Worm (Caenorhabditis elegans) whole organism, L3 larva: ENCODE results near the gene sax-3.

Experiments used
- ZK546.5 ChIP-seq: sonication (generic microtip); optimal IDR thresholded peaks from 2 replicates; lab custom pipeline; 2017; ENCODE audit warnings: missing biosample characterization, missing genetic modification characterization
- ceh-16 ChIP-seq: sonication (generic microtip); optimal IDR thresholded peaks from 2 replicates; lab custom pipeline; 2017; ENCODE audit warnings: missing biosample characterization, missing genetic modification characterization
- ceh-28 ChIP-seq: fragments of 150-350 bp; optimal IDR thresholded peaks from 2 replicates; lab custom pipeline; 2014; ENCODE audit warnings: missing biosample characterization, missing genetic modification reagents, missing genetic modification characterization
- daf-12 ChIP-seq: fragments of 150-350 bp; optimal IDR thresholded peaks from 2 replicates; lab custom pipeline; 2014; ENCODE audit warnings: missing biosample characterization, missing genetic modification reagents, missing genetic modification characterization
- elt-1 ChIP-seq: fragments of 150-350 bp; optimal IDR thresholded peaks from 2 replicates; lab custom pipeline; 2014; ENCODE audit warnings: missing biosample characterization, missing genetic modification characterization
- elt-3 ChIP-seq, 3 experiments: fragments of 150-350 bp in 1 of 3; sonication (generic microtip) in 2 of 3; optimal IDR thresholded peaks; 2 replicates in 2 of 3; 4 replicates in 1 of 3; lab custom pipeline; 2014 to 2017; ENCODE audit warnings: missing biosample characterization in 3 of 3, missing genetic modification characterization in 3 of 3
- lsy-12 ChIP-seq: sonication (generic microtip); optimal IDR thresholded peaks from 2 replicates; lab custom pipeline; 2016; ENCODE audit warnings: mild to moderate bottlenecking, missing genetic modification characterization, missing compliant biosample characterization
- nfya-1 ChIP-seq: sonication (generic microtip); optimal IDR thresholded peaks from 2 replicates; lab custom pipeline; 2017; ENCODE audit warnings: missing genetic modification characterization, mild to moderate bottlenecking, missing compliant biosample characterization, antibody characterized with exemption, moderate library complexity; ENCODE audit not compliant: insufficient read depth
- nhr-237 ChIP-seq: fragments of 150-350 bp; optimal IDR thresholded peaks from 2 replicates; lab custom pipeline; 2014; ENCODE audit warnings: missing biosample characterization, missing genetic modification characterization
- nhr-28 ChIP-seq: fragments of 150-350 bp; optimal IDR thresholded peaks from 2 replicates; lab custom pipeline; 2014; ENCODE audit warnings: missing biosample characterization, missing genetic modification characterization
- nhr-67 ChIP-seq: fragments of 150-350 bp; optimal IDR thresholded peaks from 2 replicates; lab custom pipeline; 2014; ENCODE audit warnings: missing biosample characterization, missing genetic modification characterization
- nhr-76 ChIP-seq: fragments of 150-350 bp; sonication (generic microtip); optimal IDR thresholded peaks from 5 replicates; lab custom pipeline; 2014; ENCODE audit warnings: missing biosample characterization, missing genetic modification characterization
- pqm-1 ChIP-seq: fragments of 150-350 bp; optimal IDR thresholded peaks from 2 replicates; lab custom pipeline; 2017; ENCODE audit warnings: missing biosample characterization, missing genetic modification characterization, inconsistent platforms
- skn-1 ChIP-seq: fragments of 150-350 bp; optimal IDR thresholded peaks from 2 replicates; lab custom pipeline; 2014; ENCODE audit warnings: missing biosample characterization, missing genetic modification characterization

ce11 chrX:3499867-3500266 is 34.1 kb upstream of the sax-3 start:
- TF ChIP-seq ceh-16 (tag; lab: Kevin White, UChicago) (no peak), nhr-237 (tag; lab: Kevin White, UChicago) (no peak), pqm-1 (tag; lab: Kevin White, UChicago) (peak; percentile 59), nhr-67 (tag; lab: Kevin White, UChicago) (no peak), nhr-28 (no peak), elt-3 (tag; optimal IDR thresholded peaks at IDR 0.05; lab: Kevin White, UChicago) (no peak), nfya-1 (tag; lab: Kevin White, UChicago) (no peak), ZK546.5 (tag; lab: Kevin White, UChicago) (no peak), elt-1 (tag; lab: Kevin White, UChicago) (no peak), ceh-28 (no peak), nhr-76 (no peak), daf-12 (tag; lab: Kevin White, UChicago) (no peak), lsy-12 (no peak), skn-1 (tag; lab: Kevin White, UChicago) (no peak)
